Worm (Caenorhabditis elegans): Measurements from ENCODE around the gene Y49A3A.3.

Gene Y49A3A.3

DNA sequence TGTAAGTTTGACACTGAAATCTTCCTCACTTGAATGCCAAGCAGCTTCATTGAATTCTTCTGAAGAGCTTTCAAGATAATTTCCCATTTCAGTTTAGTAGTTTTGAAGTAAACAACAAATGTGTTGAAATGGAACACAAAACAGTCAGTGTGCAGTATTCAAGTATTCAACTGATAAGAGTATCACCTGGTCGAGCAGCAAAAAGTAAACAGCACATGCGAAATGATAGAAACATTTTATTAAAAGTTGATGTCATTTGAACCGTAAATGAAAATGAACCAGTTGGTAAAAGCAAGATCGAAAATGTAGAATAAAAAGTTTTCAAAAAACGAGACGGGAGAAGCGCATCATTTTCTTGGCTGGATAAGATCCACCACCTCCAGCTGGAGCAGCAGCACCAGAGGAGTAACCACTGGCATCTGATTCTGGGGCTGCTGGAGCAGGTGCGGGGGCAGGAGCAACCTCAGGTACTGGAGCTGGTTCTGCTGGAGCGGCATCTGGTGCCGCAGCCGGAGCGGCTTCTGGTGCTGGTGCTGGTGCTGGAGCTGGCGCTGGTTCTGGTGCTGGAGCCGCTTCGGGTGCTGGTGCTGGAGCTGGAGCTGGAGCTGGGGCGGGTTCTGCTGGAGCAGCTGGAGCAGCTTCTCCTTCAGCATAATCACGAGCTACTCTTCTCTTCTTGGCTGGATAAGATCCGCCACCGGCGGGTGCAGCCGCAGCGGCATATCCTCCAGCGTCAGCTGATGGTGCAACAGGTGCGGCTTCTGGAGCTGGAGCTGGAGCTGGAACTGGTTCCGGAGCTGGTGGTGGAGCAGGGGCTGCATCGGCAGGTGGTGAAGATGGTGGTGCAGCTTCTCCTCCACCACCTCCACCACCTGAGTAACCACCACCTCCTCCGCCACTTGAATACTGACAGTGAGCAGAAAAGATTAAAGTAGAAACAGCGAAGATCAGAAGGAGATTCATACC lies 29.4 kb upstream of the Y49A3A.3 start, which contains the start of the genes F47B8.4 and F47B8.18 (continued):
- TF ChIP-seq hlh-30 (tag; optimal IDR thresholded peaks at IDR 0.05; ENCODE audit: insufficient read depth) (peak; percentile 45), nhr-111 (GFP tag; optimal IDR thresholded peaks at IDR 0.05) (no peak), F44E2.7 (GFP tag; IDR thresholded peaks at IDR 0.05) (no peak), jun-1 (tag; optimal IDR thresholded peaks at IDR 0.05) (no peak), ztf-7 (tag; optimal IDR thresholded peaks at IDR 0.05) (no peak), pqm-1 (tag; optimal IDR thresholded peaks at IDR 0.05) (peak; percentile 83), fkh-10 (GFP tag; optimal IDR thresholded peaks at IDR 0.05) (no peak), pha-4 (GFP tag; IDR thresholded peaks at IDR 0.05) (peak; percentile 90; the same call in 1 of the 2 replicates), pha-4 (tag; optimal IDR thresholded peaks at IDR 0.05) (no peak), mdt-29 (GFP tag; IDR thresholded peaks at IDR 0.05) (no peak), zip-11 (GFP tag; IDR thresholded peaks at IDR 0.05) (no peak), zfp-2 (tag; optimal IDR thresholded peaks at IDR 0.05) (no peak), dmd-6 (GFP tag; IDR thresholded peaks at IDR 0.05) (peak; percentile 44), F37D6.2 (tag; optimal IDR thresholded peaks at IDR 0.05) (no peak), nhr-10 (tag; optimal IDR thresholded peaks at IDR 0.05) (no peak), hmg-1.1 (GFP tag; IDR thresholded peaks at IDR 0.05) (no peak), Y48G9A.11 (GFP tag; IDR thresholded peaks at IDR 0.05) (no peak), lir-3 (tag; optimal IDR thresholded peaks at IDR 0.05) (no peak), lim-7 (GFP tag; IDR thresholded peaks at IDR 0.05) (peak; percentile 32; the same call in 1 of the 2 replicates), arid-1 (GFP tag; conservative IDR thresholded peaks at IDR 0.05) (no peak)

ce11 chrV:14327776-14328175 lies 26.4 kb upstream of the Y49A3A.3 start, which contains the start of gene F47B8.5:
F47B8.5 (minus strand) TSS chrV:14327876.
- no peak for TF ChIP-seq nhr-237 (tag; optimal IDR thresholded peaks at IDR 0.05)
- no peak for TF ChIP-seq snpc-4 (tag; optimal IDR thresholded peaks at IDR 0.05)
- TF ChIP-seq zag-1 (tag; optimal IDR thresholded peaks at IDR 0.05): no peak
- TF ChIP-seq cey-2 (tag; optimal IDR thresholded peaks at IDR 0.05; ENCODE audit: borderline replicate concordance, insufficient read depth): no peak
- no peak for TF ChIP-seq nhr-11 (tag; optimal IDR thresholded peaks at IDR 0.05)
- TF ChIP-seq dmd-6 (GFP tag; IDR thresholded peaks at IDR 0.05): no peak
- TF ChIP-seq dmd-8 (GFP tag; IDR thresholded peaks at IDR 0.05): no peak
- TF ChIP-seq ceh-32 (tag; optimal IDR thresholded peaks at IDR 0.05; ENCODE audit: poor library complexity): no peak
- no peak for TF ChIP-seq mxl-3 (GFP tag; optimal IDR thresholded peaks at IDR 0.05)
- TF ChIP-seq dve-1 (tag; optimal IDR thresholded peaks at IDR 0.05; ENCODE audit: insufficient read depth): no peak
- TF ChIP-seq nhr-111 (GFP tag; optimal IDR thresholded peaks at IDR 0.05): no peak
- TF ChIP-seq vab-7 (GFP tag; IDR thresholded peaks at IDR 0.05): no peak
- no peak for TF ChIP-seq dmd-9 (GFP tag; IDR thresholded peaks at IDR 0.05)
- TF ChIP-seq snpc-1.2 (GFP tag; IDR thresholded peaks at IDR 0.05): no peak
- TF ChIP-seq dpl-1 (GFP tag; optimal IDR thresholded peaks at IDR 0.05): no peak
- TF ChIP-seq ces-1 (GFP tag; optimal IDR thresholded peaks at IDR 0.05): no peak
- TF ChIP-seq ztf-7 (tag; optimal IDR thresholded peaks at IDR 0.05): no peak
- TF ChIP-seq zip-11 (GFP tag; IDR thresholded peaks at IDR 0.05): no peak
- no peak for TF ChIP-seq gei-8 (GFP tag; optimal IDR thresholded peaks at IDR 0.05)

DNA sequence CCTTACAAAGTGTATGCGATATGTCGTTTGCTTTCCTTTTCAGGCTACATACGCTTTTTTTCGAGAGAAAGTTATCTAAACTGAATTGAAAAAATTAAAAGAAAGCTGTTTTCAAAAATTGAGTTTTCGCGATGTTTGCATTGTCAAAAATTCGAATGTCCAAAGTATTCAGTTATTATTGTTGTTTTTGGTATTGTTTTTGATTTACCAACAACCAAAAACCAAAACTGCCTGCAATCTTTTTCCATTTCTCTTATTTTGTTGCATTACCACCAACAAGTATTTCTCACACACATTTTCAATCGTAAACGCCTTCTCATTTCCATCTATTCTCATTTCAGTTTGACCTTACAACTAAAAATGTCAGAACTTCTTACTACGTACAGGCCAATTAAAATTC lies 25.4 kb upstream of the Y49A3A.3 start, which contains the start of gene pepm-1:
TSS of gene pepm-1 (plus strand) at position 301 of the 400 bp plus-strand sequence.
- no peak for TF ChIP-seq lin-39 (tag; optimal IDR thresholded peaks at IDR 0.05)
- TF ChIP-seq lin-38 (GFP tag; IDR thresholded peaks at IDR 0.05): no peak
- TF ChIP-seq zip-11 (GFP tag; IDR thresholded peaks at IDR 0.05): no peak
- TF ChIP-seq tag-97 (GFP tag; IDR thresholded peaks at IDR 0.05): no peak
- TF ChIP-seq T20F7.1 (GFP tag; optimal IDR thresholded peaks at IDR 0.05): no peak
- no peak for TF ChIP-seq D1046.2 (GFP tag; IDR thresholded peaks at IDR 0.05)
- no peak for TF ChIP-seq zag-1 (tag; optimal IDR thresholded peaks at IDR 0.05)
- TF ChIP-seq lin-1 (GFP tag; IDR thresholded peaks at IDR 0.05): no peak
- TF ChIP-seq zip-2 (tag; optimal IDR thresholded peaks at IDR 0.05): no peak
- no peak for TF ChIP-seq nhr-111 (GFP tag; optimal IDR thresholded peaks at IDR 0.05)
- TF ChIP-seq sdz-12 (GFP tag; optimal IDR thresholded peaks at IDR 0.05): no peak
- TF ChIP-seq nhr-42 (GFP tag; IDR thresholded peaks at IDR 0.05): no peak

All from whole organism, L4 larva.